Worm (Caenorhabditis elegans): ENCODE data around the gene tbb-2.

Gene tbb-2

ce11 chrIII:4017527-4017926 is at the start of gene tbb-2:
Gene tbb-2, minus strand, starts transcription at chrIII:4017627.
- TF ChIP-seq unc-62 (GFP tag; optimal IDR thresholded peaks at IDR 0.05), result no peak

- TF ChIP-seq unc-62 (GFP tag; optimal IDR thresholded peaks at IDR 0.05), result no peak
These were observed 48.9 kb upstream of the tbb-2 start, which contains the start of gene unc-79 for ce11 chrIII:4066333-4066732. Gene unc-79, plus strand, starts transcription at chrIII:4066633.

- TF ChIP-seq unc-62 (GFP tag; optimal IDR thresholded peaks at IDR 0.05), result no peak
These were observed 46.3 kb upstream of the tbb-2 start for ce11 chrIII:4063724-4064123.

ce11 chrIII:4060019-4060418 is 42.6 kb upstream of the tbb-2 start, which contains the start of gene his-70:
Gene his-70, minus strand, starts transcription at chrIII:4060119.
- TF ChIP-seq unc-62 (GFP tag; optimal IDR thresholded peaks at IDR 0.05), result no peak

- no peak for TF ChIP-seq unc-62 (GFP tag; optimal IDR thresholded peaks at IDR 0.05)
These were observed 41.2 kb upstream of the tbb-2 start, which contains the start of gene his-69 for ce11 chrIII:4058643-4059042. Gene his-69, minus strand, starts transcription at chrIII:4058743.

- TF ChIP-seq unc-62 (GFP tag; optimal IDR thresholded peaks at IDR 0.05), result no peak
These were observed 40.5 kb upstream of the tbb-2 start, which contains the start of gene rcq-5 for ce11 chrIII:4057894-4058293. Gene rcq-5, minus strand, starts transcription at chrIII:4057976.

ce11 chrIII:4049150-4049549 is 31.7 kb upstream of the tbb-2 start:
- no peak for TF ChIP-seq unc-62 (GFP tag; optimal IDR thresholded peaks at IDR 0.05)

- no peak for TF ChIP-seq unc-62 (GFP tag; optimal IDR thresholded peaks at IDR 0.05)
These were observed 22.3 kb upstream of the tbb-2 start for ce11 chrIII:4039775-4040174.

ce11 chrIII:4037332-4037731 is 19.9 kb upstream of the tbb-2 start:
- TF ChIP-seq unc-62 (GFP tag; optimal IDR thresholded peaks at IDR 0.05), result no peak

- no peak for TF ChIP-seq unc-62 (GFP tag; optimal IDR thresholded peaks at IDR 0.05)
These were observed 19.3 kb upstream of the tbb-2 start, which contains the start of gene hum-5 for ce11 chrIII:4036740-4037139. Gene hum-5, minus strand, starts transcription at chrIII:4036840.

- no peak for TF ChIP-seq unc-62 (GFP tag; optimal IDR thresholded peaks at IDR 0.05)
These were observed 17.6 kb upstream of the tbb-2 start for ce11 chrIII:4034984-4035383.

- no peak for TF ChIP-seq unc-62 (GFP tag; optimal IDR thresholded peaks at IDR 0.05)
These were observed 13.4 kb upstream of the tbb-2 start for ce11 chrIII:4030839-4031238.

ce11 chrIII:4028061-4028460 is 10.6 kb upstream of the tbb-2 start, which contains the start of gene T02C12.5:
Gene T02C12.5, minus strand, starts transcription at chrIII:4028161.
- TF ChIP-seq unc-62 (GFP tag; optimal IDR thresholded peaks at IDR 0.05), result no peak

- no peak for TF ChIP-seq unc-62 (GFP tag; optimal IDR thresholded peaks at IDR 0.05)
These were observed 4.4 kb upstream of the tbb-2 start, which contains the start of gene tftc-5 for ce11 chrIII:4021866-4022265. Gene tftc-5, plus strand, starts transcription at chrIII:4022166.

- no peak for TF ChIP-seq unc-62 (GFP tag; optimal IDR thresholded peaks at IDR 0.05)
These were observed 2.4 kb upstream of the tbb-2 start, which contains the start of gene snpc-3.4 for ce11 chrIII:4019801-4020200. Gene snpc-3.4, plus strand, starts transcription at chrIII:4020037.

ce11 chrIII:4018591-4019580 is 1.5 kb upstream of the tbb-2 start:
- TF ChIP-seq unc-62 (GFP tag; optimal IDR thresholded peaks at IDR 0.05), result no peak

- no peak for TF ChIP-seq unc-62 (GFP tag; optimal IDR thresholded peaks at IDR 0.05)
These were observed 670 bp upstream of the tbb-2 start for ce11 chrIII:4018095-4018498.
